Fruit fly (Drosophila melanogaster) whole organism, pupa: ENCODE data around the gene CG34456.
A peak's percentile ranks its signal among the peaks of the same experiment; 100 is the strongest.

Experiments
- CG17806 ChIP-seq: fragments of 200-800 bp; sonication (Bioruptor generic); optimal IDR thresholded peaks from 2 replicates; lab custom pipeline; 2018; ENCODE audit warnings: missing biosample characterization, mild to moderate bottlenecking, missing genetic modification characterization, moderate library complexity
- EcR ChIP-seq: fragments of 200-800 bp; sonication (Bioruptor generic); optimal IDR thresholded peaks from 3 replicates; lab custom pipeline; 2019; ENCODE audit warnings: missing biosample characterization, missing genetic modification characterization, mild to moderate bottlenecking, moderate library complexity, missing genetic modification reagents
- Ets98B ChIP-seq: fragments of 200-800 bp; sonication (Bioruptor generic); IDR thresholded peaks from 2 replicates; pipeline ENCODE4 v1.3.6; 2022; ENCODE audit warnings: missing biosample characterization, missing genetic modification characterization

dm6 chr3L:9383345-9384075 is 21.6 kb downstream of the CG34456 start, which contains the start of gene Hsp27:
- TF ChIP-seq CG17806 (tag; lab: Kevin White, UChicago): peak; percentile 100
- TF ChIP-seq Ets98B (GFP tag; lab: Robert Waterston, UW): peak; percentile 100
- TF ChIP-seq EcR (GFP tag; lab: Kevin White, UChicago): peak; percentile 96
